Worm (Caenorhabditis elegans): ENCODE measurements around the gene B0348.1.
A peak's percentile ranks its signal among the peaks of the same experiment; 100 is the strongest.

Gene B0348.1

ce11 chrV:48622-49021, at the start of gene B0348.1:
TSS of gene B0348.1 (plus strand) at chrV:48922.
- no peak for TF ChIP-seq ceh-36 (tag; optimal IDR thresholded peaks at IDR 0.05)
- TF ChIP-seq scrt-1 (GFP tag; IDR thresholded peaks at IDR 0.05): no peak
- no peak for TF ChIP-seq tbx-11 (GFP tag; IDR thresholded peaks at IDR 0.05)
- no peak for TF ChIP-seq hnd-1 (tag; optimal IDR thresholded peaks at IDR 0.05)

ce11 chrV:1335-1734, 47.4 kb upstream of the B0348.1 start, which contains the start of gene idpp-2:
TSS of gene idpp-2 (plus strand) at chrV:1635.
- TF ChIP-seq pes-1 (GFP tag; IDR thresholded peaks at IDR 0.05) (no peak), hmg-4 (GFP tag; optimal IDR thresholded peaks at IDR 0.05) (no peak), B0310.2 (tag; optimal IDR thresholded peaks at IDR 0.05) (no peak), ets-7 (tag; optimal IDR thresholded peaks at IDR 0.05) (no peak), flt-1 (GFP tag; IDR thresholded peaks at IDR 0.05) (no peak), aly-1 (tag; optimal IDR thresholded peaks at IDR 0.05) (no peak), hnd-1 (tag; optimal IDR thresholded peaks at IDR 0.05) (no peak)

DNA sequence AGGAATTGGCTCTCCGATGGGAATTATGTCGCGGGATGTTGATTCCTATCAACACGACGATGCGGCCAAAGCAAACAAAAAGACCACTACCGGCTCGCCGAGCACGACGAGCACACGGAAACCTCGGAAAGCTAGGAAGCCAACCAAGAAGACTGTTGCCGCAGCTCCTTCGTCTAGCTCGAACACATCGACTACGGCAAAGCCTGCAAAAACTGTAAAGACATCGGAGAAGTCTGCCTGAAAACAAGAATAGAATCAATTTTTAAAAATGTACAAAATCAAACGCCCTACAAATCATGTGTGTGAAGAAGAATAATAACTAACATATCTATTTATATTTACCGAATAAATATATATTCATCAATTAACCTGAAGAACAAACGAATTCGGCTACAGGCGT, 42.5 kb upstream of the B0348.1 start:
- TF ChIP-seq hmg-4 (GFP tag; optimal IDR thresholded peaks at IDR 0.05) (no peak), hnd-1 (tag; optimal IDR thresholded peaks at IDR 0.05) (no peak), tra-4 (tag; optimal IDR thresholded peaks at IDR 0.05) (no peak), aly-1 (tag; optimal IDR thresholded peaks at IDR 0.05) (no peak), ceh-36 (tag; optimal IDR thresholded peaks at IDR 0.05) (no peak), F13C5.2 (tag; optimal IDR thresholded peaks at IDR 0.05) (no peak), ets-7 (tag; optimal IDR thresholded peaks at IDR 0.05) (no peak), ceh-13 (GFP tag; optimal IDR thresholded peaks at IDR 0.05) (no peak), pes-1 (GFP tag; IDR thresholded peaks at IDR 0.05) (no peak), ama-1 (optimal IDR thresholded peaks at IDR 0.05) (no peak)

ce11 chrV:7778-8445, 40.8 kb upstream of the B0348.1 start, which contains the start of gene ife-3:
TSS of gene ife-3 (minus strand) at chrV:7828.
- TF ChIP-seq hnd-1 (tag; optimal IDR thresholded peaks at IDR 0.05) (no peak), hmbx-1 (tag; optimal IDR thresholded peaks at IDR 0.05) (no peak), ceh-13 (GFP tag; optimal IDR thresholded peaks at IDR 0.05) (no peak), sea-1 (GFP tag; conservative IDR thresholded peaks at IDR 0.05) (no peak), ceh-36 (tag; optimal IDR thresholded peaks at IDR 0.05) (no peak), ets-7 (tag; optimal IDR thresholded peaks at IDR 0.05) (no peak), B0310.2 (tag; optimal IDR thresholded peaks at IDR 0.05) (no peak), flt-1 (GFP tag; IDR thresholded peaks at IDR 0.05) (no peak), F13C5.2 (tag; optimal IDR thresholded peaks at IDR 0.05) (no peak), pes-1 (GFP tag; IDR thresholded peaks at IDR 0.05) (no peak), aly-1 (tag; optimal IDR thresholded peaks at IDR 0.05) (no peak), hmg-4 (GFP tag; optimal IDR thresholded peaks at IDR 0.05) (no peak), ama-1 (optimal IDR thresholded peaks at IDR 0.05) (no peak), tbx-11 (GFP tag; IDR thresholded peaks at IDR 0.05) (no peak), tbx-37 (GFP tag; conservative IDR thresholded peaks at IDR 0.05) (no peak)

DNA sequence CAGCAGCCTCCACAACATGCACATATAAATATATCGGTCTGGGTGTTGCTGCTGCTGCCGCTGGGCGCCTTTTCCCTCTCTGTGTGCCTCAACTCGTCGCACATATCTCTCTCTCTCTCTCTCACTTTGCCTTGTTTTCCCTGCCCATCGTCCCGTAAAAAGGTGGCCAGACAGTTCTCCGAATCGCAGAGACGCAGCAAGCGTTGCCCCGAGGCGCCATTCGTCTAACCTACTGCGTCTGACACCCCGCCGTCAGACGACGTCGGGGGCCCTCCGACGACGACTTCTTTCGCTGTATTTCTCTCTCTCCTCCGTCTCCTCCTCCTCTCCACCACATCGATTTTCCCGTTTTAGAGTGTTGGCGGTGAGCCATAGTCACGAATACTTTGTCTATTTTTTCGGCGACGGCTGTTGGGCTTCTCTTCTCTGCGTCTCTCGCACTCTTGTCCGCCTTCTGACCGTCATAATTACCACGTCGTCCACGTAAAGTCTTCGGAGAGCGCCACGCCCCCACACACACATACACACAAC, 39.9 kb upstream of the B0348.1 start, which contains the start of gene B0348.10:
Gene B0348.10 (minus strand): TSS at position 24 of the 531 bp plus-strand sequence.
- TF ChIP-seq ets-7 (tag; optimal IDR thresholded peaks at IDR 0.05) (peak; percentile 38), ceh-13 (GFP tag; optimal IDR thresholded peaks at IDR 0.05) (no peak), aly-1 (tag; optimal IDR thresholded peaks at IDR 0.05) (peak; percentile 28), F13C5.2 (tag; optimal IDR thresholded peaks at IDR 0.05) (peak; percentile 50), B0310.2 (tag; optimal IDR thresholded peaks at IDR 0.05) (no peak), tbx-37 (GFP tag; conservative IDR thresholded peaks at IDR 0.05) (no peak), scrt-1 (GFP tag; IDR thresholded peaks at IDR 0.05) (no peak), tbx-11 (GFP tag; IDR thresholded peaks at IDR 0.05) (no peak), sea-1 (GFP tag; conservative IDR thresholded peaks at IDR 0.05) (no peak), flt-1 (GFP tag; IDR thresholded peaks at IDR 0.05) (no peak), hnd-1 (tag; optimal IDR thresholded peaks at IDR 0.05) (no peak), pes-1 (GFP tag; IDR thresholded peaks at IDR 0.05) (no peak), hmbx-1 (tag; optimal IDR thresholded peaks at IDR 0.05) (no peak), tra-4 (tag; optimal IDR thresholded peaks at IDR 0.05) (no peak), ceh-36 (tag; optimal IDR thresholded peaks at IDR 0.05) (no peak), ama-1 (optimal IDR thresholded peaks at IDR 0.05) (no peak), hmg-4 (GFP tag; optimal IDR thresholded peaks at IDR 0.05) (peak; percentile 62)

- TF ChIP-seq flt-1 (GFP tag; IDR thresholded peaks at IDR 0.05) (no peak), tra-4 (tag; optimal IDR thresholded peaks at IDR 0.05) (no peak)
These were observed 37.6 kb upstream of the B0348.1 start for ce11 chrV:11158-11557.

- TF ChIP-seq hnd-1 (tag; optimal IDR thresholded peaks at IDR 0.05) (no peak), ceh-36 (tag; optimal IDR thresholded peaks at IDR 0.05) (no peak), pes-1 (GFP tag; IDR thresholded peaks at IDR 0.05) (no peak), hmbx-1 (tag; optimal IDR thresholded peaks at IDR 0.05) (no peak), B0310.2 (tag; optimal IDR thresholded peaks at IDR 0.05) (no peak), aly-1 (tag; optimal IDR thresholded peaks at IDR 0.05) (no peak), ets-7 (tag; optimal IDR thresholded peaks at IDR 0.05) (no peak), tra-4 (tag; optimal IDR thresholded peaks at IDR 0.05) (no peak), ceh-13 (GFP tag; optimal IDR thresholded peaks at IDR 0.05) (no peak), tbx-37 (GFP tag; conservative IDR thresholded peaks at IDR 0.05) (no peak), scrt-1 (GFP tag; IDR thresholded peaks at IDR 0.05) (no peak), hmg-4 (GFP tag; optimal IDR thresholded peaks at IDR 0.05) (no peak), flt-1 (GFP tag; IDR thresholded peaks at IDR 0.05) (no peak)
These were observed 37.0 kb upstream of the B0348.1 start for ce11 chrV:11708-12107.

Measured in whole organism, early embryonic.